Worm (Caenorhabditis elegans) whole organism, L4 larva: ENCODE data around the gene T04C4.3.
"Not testable (repeated sequence)": the region's sequence is repeated elsewhere in the genome, so short reads cannot be mapped to it uniquely, and the experiment has no call there.

ENCODE experiments used
- D1046.2 ChIP-seq: fragments of 200-800 bp; sonication (Bioruptor generic); IDR thresholded peaks from 2 replicates; pipeline ENCODE4 v1.3.6; 2022; ENCODE audit warnings: missing genetic modification characterization, missing compliant biosample characterization
- F10B5.3 ChIP-seq: sonication (generic microtip); optimal IDR thresholded peaks from 2 replicates; lab custom pipeline; 2016; ENCODE audit warnings: mild to moderate bottlenecking, missing genetic modification characterization, missing compliant biosample characterization
- F26F4.8 ChIP-seq: fragments of 200-800 bp; sonication (Bioruptor generic); conservative IDR thresholded peaks from 2 replicates; pipeline ENCODE4 v1.3.6; 2022; ENCODE audit warnings: missing genetic modification characterization, missing compliant biosample characterization
- F44E2.7 ChIP-seq: fragments of 200-800 bp; sonication (Bioruptor generic); IDR thresholded peaks from 2 replicates; pipeline ENCODE4 v2.1.2; 2022; ENCODE audit warnings: missing genetic modification characterization, missing compliant biosample characterization
- R02D3.7 ChIP-seq: fragments of 150-350 bp; sonication (generic microtip); optimal IDR thresholded peaks from 3 replicates; lab custom pipeline; 2014; ENCODE audit warnings: missing biosample characterization, missing genetic modification characterization
- T26A8.4 ChIP-seq: fragments of 200-800 bp; sonication (Bioruptor generic); IDR thresholded peaks from 2 replicates; pipeline ENCODE4 v1.3.6; 2022; ENCODE audit warnings: missing genetic modification characterization, missing compliant biosample characterization
- Y48G9A.11 ChIP-seq: fragments of 200-800 bp; sonication (Bioruptor generic); IDR thresholded peaks from 2 replicates; pipeline ENCODE4 v1.3.6; 2022; ENCODE audit warnings: missing genetic modification reagents, missing genetic modification characterization, missing compliant biosample characterization
- aha-1 ChIP-seq: fragments of 150-350 bp; peaks from one replicate; lab custom pipeline; 2014; ENCODE audit warnings: missing biosample characterization, missing genetic modification characterization
- aly-2 ChIP-seq: sonication (generic microtip); optimal IDR thresholded peaks from 2 replicates; lab custom pipeline; 2018; ENCODE audit warnings: missing biosample characterization, missing genetic modification characterization
- arid-1 ChIP-seq: fragments of 200-800 bp; sonication (Bioruptor generic); conservative IDR thresholded peaks from 2 replicates; pipeline ENCODE4 v1.3.6; 2022; ENCODE audit warnings: missing genetic modification reagents, missing genetic modification characterization, missing compliant biosample characterization
- ceh-28 ChIP-seq: fragments of 150-350 bp; optimal IDR thresholded peaks from 2 replicates; lab custom pipeline; 2014; ENCODE audit warnings: missing biosample characterization, missing genetic modification reagents, missing genetic modification characterization
- ceh-62 ChIP-seq: sonication (generic microtip); optimal IDR thresholded peaks from 2 replicates; lab custom pipeline; 2017; ENCODE audit warnings: missing biosample characterization, missing genetic modification characterization
- ces-1 ChIP-seq: fragments of 150-350 bp; sonication (generic microtip); optimal IDR thresholded peaks from 4 replicates; lab custom pipeline; 2014; ENCODE audit warnings: missing biosample characterization, missing genetic modification reagents, missing genetic modification characterization
- ctbp-1 ChIP-seq: fragments of 200-800 bp; sonication (Bioruptor generic); IDR thresholded peaks from 2 replicates; pipeline ENCODE4 v1.3.6; 2022; ENCODE audit warnings: missing genetic modification reagents, missing genetic modification characterization, missing compliant biosample characterization
- daf-12 ChIP-seq: fragments of 150-350 bp; optimal IDR thresholded peaks from 2 replicates; lab custom pipeline; 2014; ENCODE audit warnings: missing biosample characterization, missing genetic modification reagents, missing genetic modification characterization
- daf-8 ChIP-seq: fragments of 200-800 bp; sonication (Bioruptor generic); IDR thresholded peaks from 2 replicates; pipeline ENCODE4 v1.3.6; 2022; ENCODE audit warnings: missing genetic modification characterization, missing compliant biosample characterization
- dmd-8 ChIP-seq: fragments of 200-800 bp; sonication (Bioruptor generic); IDR thresholded peaks from 2 replicates; pipeline ENCODE4 v1.3.6; 2022; ENCODE audit warnings: missing genetic modification characterization, missing compliant biosample characterization
- dmd-9 ChIP-seq: fragments of 200-800 bp; sonication (Bioruptor generic); IDR thresholded peaks from 2 replicates; pipeline ENCODE4 v1.3.6; 2022; ENCODE audit warnings: missing genetic modification reagents, missing genetic modification characterization, missing compliant biosample characterization
- egl-43 ChIP-seq: fragments of 200-800 bp; sonication (Bioruptor generic); IDR thresholded peaks from 2 replicates; pipeline ENCODE4 v1.3.6; 2022; ENCODE audit warnings: missing genetic modification reagents, missing genetic modification characterization, missing compliant biosample characterization
- gei-8 ChIP-seq: fragments of 200-800 bp; sonication (Bioruptor generic); optimal IDR thresholded peaks from 2 replicates; lab custom pipeline; 2018; ENCODE audit warnings: mild to moderate bottlenecking, missing genetic modification characterization, missing compliant biosample characterization
- hlh-30 ChIP-seq: sonication (generic microtip); optimal IDR thresholded peaks from 2 replicates; lab custom pipeline; 2017; ENCODE audit warnings: antibody characterized with exemption, mild to moderate bottlenecking, missing genetic modification characterization, missing compliant biosample characterization; ENCODE audit not compliant: insufficient read depth
- hmg-1.1 ChIP-seq: fragments of 200-800 bp; sonication (Bioruptor generic); IDR thresholded peaks from 2 replicates; pipeline ENCODE4 v1.3.6; 2022; ENCODE audit warnings: missing genetic modification reagents, missing genetic modification characterization, missing compliant biosample characterization
- lim-7 ChIP-seq: fragments of 200-800 bp; sonication (Bioruptor generic); IDR thresholded peaks from 2 replicates; pipeline ENCODE4 v1.3.6; 2022; ENCODE audit warnings: missing genetic modification characterization, missing compliant biosample characterization
- lin-1 ChIP-seq: fragments of 200-800 bp; sonication (Bioruptor generic); IDR thresholded peaks from 2 replicates; pipeline ENCODE4 v1.3.6; 2022; ENCODE audit warnings: missing genetic modification reagents, missing genetic modification characterization, missing compliant biosample characterization
- lin-38 ChIP-seq: fragments of 200-800 bp; sonication (Bioruptor generic); IDR thresholded peaks from 2 replicates; pipeline ENCODE4 v1.3.6; 2022; ENCODE audit warnings: missing genetic modification reagents, missing genetic modification characterization, missing compliant biosample characterization
- lin-39 ChIP-seq: fragments of 150-350 bp; optimal IDR thresholded peaks from 2 replicates; lab custom pipeline; 2014; ENCODE audit warnings: missing biosample characterization, missing genetic modification reagents, missing genetic modification characterization
- madf-5 ChIP-seq, 2 experiments: fragments of 200-800 bp; sonication (Bioruptor generic); IDR thresholded peaks; 2 replicates each; pipeline ENCODE4 v1.3.6; 2022; ENCODE audit warnings: missing compliant biosample characterization in 2 of 2, missing genetic modification characterization in 2 of 2
- madf-9 ChIP-seq: fragments of 200-800 bp; sonication (Bioruptor generic); conservative IDR thresholded peaks from 2 replicates; pipeline ENCODE4 v1.3.6; 2022; ENCODE audit warnings: missing genetic modification reagents, missing genetic modification characterization, missing compliant biosample characterization
- mep-1 ChIP-seq: fragments of 150-350 bp; sonication (generic microtip); optimal IDR thresholded peaks from 3 replicates; lab custom pipeline; 2014; ENCODE audit warnings: missing biosample characterization, missing genetic modification characterization
- mes-2 ChIP-seq: sonication (generic microtip); optimal IDR thresholded peaks from 2 replicates; lab custom pipeline; 2016; ENCODE audit warnings: missing genotype, mild to moderate bottlenecking, missing genetic modification characterization, missing compliant biosample characterization; ENCODE audit not compliant: poor library complexity, severe bottlenecking
- mxl-3 ChIP-seq: fragments of 200-800 bp; sonication (Bioruptor generic); optimal IDR thresholded peaks from 2 replicates; lab custom pipeline; 2018; ENCODE audit warnings: mild to moderate bottlenecking, missing genetic modification characterization, missing compliant biosample characterization
- nhr-25 ChIP-seq: sonication (generic microtip); optimal IDR thresholded peaks from 2 replicates; lab custom pipeline; 2017; ENCODE audit warnings: missing genetic modification characterization, mild to moderate bottlenecking, missing compliant biosample characterization, antibody characterized with exemption, moderate library complexity, borderline replicate concordance; ENCODE audit not compliant: insufficient read depth
- nhr-42 ChIP-seq: fragments of 200-800 bp; sonication (Bioruptor generic); IDR thresholded peaks from 2 replicates; pipeline ENCODE4 v1.3.6; 2022; ENCODE audit warnings: missing genetic modification characterization, missing compliant biosample characterization
- nhr-6 ChIP-seq: fragments of 150-350 bp; optimal IDR thresholded peaks from 2 replicates; lab custom pipeline; 2014; ENCODE audit warnings: missing biosample characterization, missing genetic modification characterization
- php-3 ChIP-seq: fragments of 200-800 bp; sonication (Bioruptor generic); IDR thresholded peaks from 2 replicates; pipeline ENCODE4 v1.3.6; 2022; ENCODE audit warnings: missing genetic modification reagents, missing genetic modification characterization, missing compliant biosample characterization
- rbr-2 ChIP-seq: sonication (generic microtip); optimal IDR thresholded peaks from 2 replicates; lab custom pipeline; 2016; ENCODE audit warnings: missing genotype, missing genetic modification characterization, missing compliant biosample characterization
- sdz-12 ChIP-seq: fragments of 200-800 bp; sonication (Bioruptor generic); optimal IDR thresholded peaks from 2 replicates; lab custom pipeline; 2018; ENCODE audit warnings: mild to moderate bottlenecking, missing genetic modification characterization, missing compliant biosample characterization
- set-16 ChIP-seq: fragments of 200-800 bp; sonication (Bioruptor generic); IDR thresholded peaks from 2 replicates; pipeline ENCODE4 v1.3.6; 2022; ENCODE audit warnings: missing genetic modification reagents, missing genetic modification characterization, missing compliant biosample characterization
- snpc-1.2 ChIP-seq: fragments of 200-800 bp; sonication (Bioruptor generic); IDR thresholded peaks from 2 replicates; pipeline ENCODE4 v1.3.6; 2022; ENCODE audit warnings: missing genetic modification reagents, missing genetic modification characterization, missing compliant biosample characterization
- spr-1 ChIP-seq: sonication (generic microtip); optimal IDR thresholded peaks from 2 replicates; lab custom pipeline; 2016; ENCODE audit warnings: mild to moderate bottlenecking, missing genetic modification characterization, missing compliant biosample characterization
- vab-7 ChIP-seq: fragments of 200-800 bp; sonication (Bioruptor generic); IDR thresholded peaks from 2 replicates; pipeline ENCODE4 v1.3.6; 2022; ENCODE audit warnings: missing genetic modification reagents, missing genetic modification characterization, missing compliant biosample characterization
- zag-1 ChIP-seq: fragments of 150-350 bp; optimal IDR thresholded peaks from 2 replicates; lab custom pipeline; 2014; ENCODE audit warnings: missing biosample characterization, missing genetic modification characterization
- zfp-3 ChIP-seq: fragments of 200-800 bp; sonication (Bioruptor generic); conservative IDR thresholded peaks from 2 replicates; pipeline ENCODE4 v1.3.6; 2022; ENCODE audit warnings: missing genetic modification reagents, missing genetic modification characterization, missing compliant biosample characterization
- zip-2 ChIP-seq: fragments of 150-350 bp; optimal IDR thresholded peaks from 2 replicates; lab custom pipeline; 2014; ENCODE audit warnings: missing biosample characterization, missing genetic modification characterization
- ztf-7 ChIP-seq: fragments of 150-350 bp; optimal IDR thresholded peaks from 2 replicates; lab custom pipeline; 2014; ENCODE audit warnings: missing biosample characterization, missing genetic modification characterization

Gene T04C4.3

DNA sequence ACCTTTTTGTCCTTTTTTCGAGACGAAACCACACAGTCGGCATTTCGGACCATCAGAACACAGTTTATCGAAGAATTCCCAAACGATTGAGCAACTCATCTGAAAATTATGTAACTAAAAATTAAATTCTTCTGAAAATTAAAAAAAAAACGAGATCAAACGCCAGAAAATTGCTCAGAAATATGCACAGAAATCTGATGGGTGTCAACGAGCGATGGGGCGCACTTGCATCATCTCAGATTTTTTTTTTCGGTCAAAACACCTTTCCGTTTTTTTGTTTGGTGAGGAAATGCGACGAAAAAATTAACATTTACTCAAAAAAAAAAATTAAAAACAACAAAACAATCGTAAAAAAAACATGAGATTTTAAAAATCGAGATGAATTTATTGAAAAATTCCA, at the start of gene T04C4.3:
Gene T04C4.3, minus strand, starts transcription at position 101 of the 400 bp plus-strand sequence.
- TF ChIP-seq daf-8 (GFP tag; lab: Robert Waterston, UW); aly-2; dmd-9 (GFP tag; lab: Robert Waterston, UW): not testable (repeated sequence)

DNA sequence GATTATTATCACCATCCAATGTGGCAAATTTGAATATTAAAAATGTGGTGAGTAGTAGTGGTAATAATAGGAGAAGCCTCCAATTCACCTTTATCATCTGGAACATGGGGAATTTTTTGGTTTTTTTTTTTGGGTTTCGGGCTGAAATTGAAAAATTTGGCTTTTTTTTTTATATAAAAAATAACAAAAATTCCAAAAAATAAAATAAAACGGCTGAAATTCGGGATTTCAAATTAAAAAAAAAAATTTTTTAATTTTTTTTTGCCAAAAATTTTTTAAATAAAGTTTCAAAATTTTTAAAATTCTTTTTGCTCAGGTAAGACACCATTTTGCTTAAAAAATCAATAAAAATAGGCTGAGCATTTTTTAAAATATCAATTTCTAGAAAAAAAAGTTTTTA, 46.9 kb upstream of the T04C4.3 start, which contains the start of gene famp-1:
Gene famp-1, minus strand, starts transcription at position 101 of the 400 bp plus-strand sequence.
- TF ChIP-seq hmg-1.1 (GFP tag; lab: Robert Waterston, UW) (no peak), spr-1 (tag; lab: Kevin White, UChicago) (no peak), rbr-2 (tag; lab: Kevin White, UChicago) (no peak), lim-7 (GFP tag; lab: Robert Waterston, UW) (no peak), madf-5 (GFP tag; IDR thresholded peaks at IDR 0.05; lab: Robert Waterston, UW) (no peak), arid-1 (GFP tag; lab: Robert Waterston, UW) (no peak), php-3 (GFP tag; lab: Robert Waterston, UW) (no peak), nhr-6 (no peak), lin-1 (GFP tag; lab: Robert Waterston, UW) (no peak), daf-8 (GFP tag; lab: Robert Waterston, UW) (no peak), dmd-8 (GFP tag; lab: Robert Waterston, UW) (no peak), R02D3.7 (tag; lab: Kevin White, UChicago) (no peak), gei-8 (GFP tag; lab: Kevin White, UChicago) (no peak), mes-2 (tag; lab: Kevin White, UChicago) (no peak), T26A8.4 (GFP tag; lab: Robert Waterston, UW) (no peak), nhr-25 (no peak), vab-7 (GFP tag; lab: Robert Waterston, UW) (no peak), F10B5.3 (tag; lab: Kevin White, UChicago) (no peak), Y48G9A.11 (GFP tag; lab: Robert Waterston, UW) (no peak), daf-12 (no peak)

DNA sequence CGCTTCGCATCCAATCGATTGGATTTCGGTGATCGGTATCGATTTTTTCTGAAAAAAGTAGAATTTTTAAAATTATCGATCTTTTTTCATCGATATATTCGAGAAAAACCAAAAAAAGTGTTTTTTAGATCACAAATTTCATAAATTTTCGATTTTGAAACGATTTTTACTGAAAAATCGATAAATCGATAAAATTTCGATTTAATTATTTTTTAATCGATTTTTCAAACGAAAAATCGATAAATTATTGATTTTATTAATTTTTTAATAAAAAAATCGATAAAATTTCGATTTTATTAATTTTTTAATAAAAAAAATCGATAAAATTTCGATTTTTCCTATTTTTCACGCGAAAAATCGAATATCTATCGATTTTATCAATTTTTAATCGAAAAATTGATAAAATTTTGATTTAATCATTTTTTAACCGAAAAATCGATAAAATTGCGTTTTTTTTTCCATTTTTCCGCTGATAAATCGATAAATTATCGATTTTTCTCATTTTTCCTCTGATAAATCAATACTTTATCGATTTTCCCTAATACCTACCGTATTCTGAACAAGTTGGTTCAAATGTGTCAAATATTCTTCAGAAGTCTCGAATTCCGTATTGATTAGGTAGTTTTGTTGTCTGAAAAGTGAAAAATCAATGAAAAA, 36.9 kb upstream of the T04C4.3 start:
- TF ChIP-seq sdz-12 (GFP tag; lab: Kevin White, UChicago) = no peak
- TF ChIP-seq ceh-28 (tag; lab: Kevin White, UChicago) = peak; percentile 90
- TF ChIP-seq zfp-3 (GFP tag; lab: Robert Waterston, UW) = no peak
- no peak for TF ChIP-seq F44E2.7
- TF ChIP-seq zip-2 (tag; lab: Kevin White, UChicago) = no peak
- TF ChIP-seq ceh-62 = no peak
- TF ChIP-seq, all 104 proteins: peak for 1

DNA sequence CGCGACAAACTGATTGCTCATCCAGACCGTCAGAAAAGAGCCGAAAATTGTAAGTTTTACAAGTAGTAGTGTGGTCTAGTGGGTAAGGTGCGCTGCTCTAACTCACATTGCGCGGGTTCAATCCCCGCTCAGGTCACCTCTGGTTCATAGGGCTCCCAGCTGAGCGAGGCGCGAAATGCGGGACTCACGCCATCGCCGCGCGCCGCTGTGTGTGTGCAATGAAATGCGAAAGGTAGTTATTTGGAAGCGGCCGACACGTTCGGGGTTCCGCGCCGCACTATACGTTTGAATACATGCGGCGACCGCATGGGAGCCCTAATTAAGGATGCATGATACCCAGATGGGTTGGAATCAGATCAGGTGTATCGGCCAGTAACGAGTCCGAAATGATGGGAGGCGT, 29.5 kb upstream of the T04C4.3 start:
- 0 out of 2 replicates have a peak, but pooled peaks have one; percentile 33 for TF ChIP-seq snpc-1.2
- peak; percentile 76 for TF ChIP-seq set-16 (GFP tag; lab: Robert Waterston, UW)
- TF ChIP-seq aha-1 = peak; percentile 53
- TF ChIP-seq mxl-3 (GFP tag; lab: Kevin White, UChicago) = peak; percentile 17
- peak; percentile 64; the same call in 1 of the 2 replicates for TF ChIP-seq egl-43
- TF ChIP-seq ztf-7 (tag; lab: Kevin White, UChicago) = no peak
- TF ChIP-seq F26F4.8 (GFP tag; lab: Robert Waterston, UW) = 0 out of 2 replicates have a peak, but pooled peaks have one; percentile 55
- no peak for TF ChIP-seq nhr-42
- TF ChIP-seq mep-1 (tag; lab: Kevin White, UChicago) = no peak
- no peak for TF ChIP-seq hlh-30 (tag; lab: Kevin White, UChicago)
- no peak for TF ChIP-seq ctbp-1 (GFP tag; lab: Robert Waterston, UW)
- no peak for TF ChIP-seq gei-8 (GFP tag; lab: Kevin White, UChicago)
- TF ChIP-seq madf-9 (GFP tag; lab: Robert Waterston, UW) = no peak
- peak; percentile 46 for TF ChIP-seq lin-38
- TF ChIP-seq ces-1 (GFP tag; lab: Kevin White, UChicago) = no peak
- 0 out of 2 replicates have a peak, but pooled peaks have one; percentile 27 for TF ChIP-seq F44E2.7
- TF ChIP-seq lin-39 (tag; lab: Kevin White, UChicago) = no peak
- TF ChIP-seq zag-1 (tag; lab: Kevin White, UChicago) = no peak
- 0 out of 2 replicates have a peak, but pooled peaks have one; percentile 34 for TF ChIP-seq D1046.2
